Worm (Caenorhabditis elegans): ENCODE data around the gene gspd-1.

Gene gspd-1

ce11 chrIV:11337021-11337420, 19.8 kb downstream of the gspd-1 start, which contains the start of gene F54E12.2:
F54E12.2 (minus strand) TSS chrIV:11337184.
- TF ChIP-seq hnd-1 (tag; optimal IDR thresholded peaks at IDR 0.05) (no peak), B0310.2 (tag; optimal IDR thresholded peaks at IDR 0.05) (no peak), ceh-36 (tag; optimal IDR thresholded peaks at IDR 0.05) (no peak)

ce11 chrIV:11340735-11341443, 23.7 kb downstream of the gspd-1 start:
- no peak for TF ChIP-seq ceh-13 (GFP tag; optimal IDR thresholded peaks at IDR 0.05)
- 0 out of 2 replicates have a peak, but pooled peaks have one; percentile 18 for TF ChIP-seq sea-1 (GFP tag; conservative IDR thresholded peaks at IDR 0.05)
- no peak for TF ChIP-seq F13C5.2 (tag; optimal IDR thresholded peaks at IDR 0.05)

ce11 chrIV:11344288-11344687, 27.1 kb downstream of the gspd-1 start:
- no peak for TF ChIP-seq ama-1 (optimal IDR thresholded peaks at IDR 0.05)
- TF ChIP-seq tra-4 (tag; optimal IDR thresholded peaks at IDR 0.05), result no peak
- TF ChIP-seq B0310.2 (tag; optimal IDR thresholded peaks at IDR 0.05), result no peak
- no peak for TF ChIP-seq hmbx-1 (tag; optimal IDR thresholded peaks at IDR 0.05)
- no peak for TF ChIP-seq flt-1 (GFP tag; IDR thresholded peaks at IDR 0.05)
- TF ChIP-seq hmg-4 (GFP tag; optimal IDR thresholded peaks at IDR 0.05), result no peak
- no peak for TF ChIP-seq hnd-1 (tag; optimal IDR thresholded peaks at IDR 0.05)
- no peak for TF ChIP-seq ets-7 (tag; optimal IDR thresholded peaks at IDR 0.05)
- TF ChIP-seq tbx-37 (GFP tag; conservative IDR thresholded peaks at IDR 0.05), result no peak
- no peak for TF ChIP-seq sea-1 (GFP tag; conservative IDR thresholded peaks at IDR 0.05)
- TF ChIP-seq ceh-36 (tag; optimal IDR thresholded peaks at IDR 0.05), result no peak
- TF ChIP-seq ceh-13 (GFP tag; optimal IDR thresholded peaks at IDR 0.05), result no peak
- TF ChIP-seq pes-1 (GFP tag; IDR thresholded peaks at IDR 0.05), result no peak

- TF ChIP-seq hmbx-1 (tag; optimal IDR thresholded peaks at IDR 0.05) (no peak), sea-1 (GFP tag; conservative IDR thresholded peaks at IDR 0.05) (no peak), tra-4 (tag; optimal IDR thresholded peaks at IDR 0.05) (no peak)
Measured at ce11 chrIV:11347275-11347674, 30.1 kb downstream of the gspd-1 start.

- no peak for TF ChIP-seq hmg-4 (GFP tag; optimal IDR thresholded peaks at IDR 0.05)
- no peak for TF ChIP-seq ets-7 (tag; optimal IDR thresholded peaks at IDR 0.05)
- TF ChIP-seq tbx-11 (GFP tag; IDR thresholded peaks at IDR 0.05), result no peak
- TF ChIP-seq hmbx-1 (tag; optimal IDR thresholded peaks at IDR 0.05), result no peak
- no peak for TF ChIP-seq ama-1 (optimal IDR thresholded peaks at IDR 0.05)
- TF ChIP-seq aly-1 (tag; optimal IDR thresholded peaks at IDR 0.05), result no peak
- no peak for TF ChIP-seq pes-1 (GFP tag; IDR thresholded peaks at IDR 0.05)
- no peak for TF ChIP-seq F13C5.2 (tag; optimal IDR thresholded peaks at IDR 0.05)
- no peak for TF ChIP-seq tbx-37 (GFP tag; conservative IDR thresholded peaks at IDR 0.05)
- no peak for TF ChIP-seq B0310.2 (tag; optimal IDR thresholded peaks at IDR 0.05)
Measured at ce11 chrIV:11348822-11349221, 31.6 kb downstream of the gspd-1 start.

ce11 chrIV:11349747-11350146, 32.5 kb downstream of the gspd-1 start:
- TF ChIP-seq flt-1 (GFP tag; IDR thresholded peaks at IDR 0.05) (no peak), hmbx-1 (tag; optimal IDR thresholded peaks at IDR 0.05) (no peak), tbx-37 (GFP tag; conservative IDR thresholded peaks at IDR 0.05) (no peak), scrt-1 (GFP tag; IDR thresholded peaks at IDR 0.05) (no peak), B0310.2 (tag; optimal IDR thresholded peaks at IDR 0.05) (no peak), aly-1 (tag; optimal IDR thresholded peaks at IDR 0.05) (no peak), ceh-13 (GFP tag; optimal IDR thresholded peaks at IDR 0.05) (no peak), tra-4 (tag; optimal IDR thresholded peaks at IDR 0.05) (no peak), ceh-36 (tag; optimal IDR thresholded peaks at IDR 0.05) (no peak), sea-1 (GFP tag; conservative IDR thresholded peaks at IDR 0.05) (no peak)

ce11 chrIV:11350809-11351208, 33.6 kb downstream of the gspd-1 start:
- TF ChIP-seq sea-1 (GFP tag; conservative IDR thresholded peaks at IDR 0.05), result no peak
- TF ChIP-seq F13C5.2 (tag; optimal IDR thresholded peaks at IDR 0.05), result no peak
- TF ChIP-seq hmg-4 (GFP tag; optimal IDR thresholded peaks at IDR 0.05), result no peak
- no peak for TF ChIP-seq pes-1 (GFP tag; IDR thresholded peaks at IDR 0.05)
- no peak for TF ChIP-seq ets-7 (tag; optimal IDR thresholded peaks at IDR 0.05)
- no peak for TF ChIP-seq ama-1 (optimal IDR thresholded peaks at IDR 0.05)

- TF ChIP-seq flt-1 (GFP tag; IDR thresholded peaks at IDR 0.05), result no peak
- TF ChIP-seq ceh-36 (tag; optimal IDR thresholded peaks at IDR 0.05), result no peak
- no peak for TF ChIP-seq tra-4 (tag; optimal IDR thresholded peaks at IDR 0.05)
- no peak for TF ChIP-seq hnd-1 (tag; optimal IDR thresholded peaks at IDR 0.05)
Measured at ce11 chrIV:11351563-11351962, 34.3 kb downstream of the gspd-1 start.

- no peak for TF ChIP-seq pes-1 (GFP tag; IDR thresholded peaks at IDR 0.05)
- no peak for TF ChIP-seq B0310.2 (tag; optimal IDR thresholded peaks at IDR 0.05)
- TF ChIP-seq tra-4 (tag; optimal IDR thresholded peaks at IDR 0.05), result no peak
- TF ChIP-seq ets-7 (tag; optimal IDR thresholded peaks at IDR 0.05), result no peak
- TF ChIP-seq F13C5.2 (tag; optimal IDR thresholded peaks at IDR 0.05), result no peak
- TF ChIP-seq hmbx-1 (tag; optimal IDR thresholded peaks at IDR 0.05), result no peak
- no peak for TF ChIP-seq hmg-4 (GFP tag; optimal IDR thresholded peaks at IDR 0.05)
- no peak for TF ChIP-seq aly-1 (tag; optimal IDR thresholded peaks at IDR 0.05)
- TF ChIP-seq scrt-1 (GFP tag; IDR thresholded peaks at IDR 0.05), result no peak
- no peak for TF ChIP-seq tbx-11 (GFP tag; IDR thresholded peaks at IDR 0.05)
- TF ChIP-seq flt-1 (GFP tag; IDR thresholded peaks at IDR 0.05), result no peak
- TF ChIP-seq ceh-36 (tag; optimal IDR thresholded peaks at IDR 0.05), result no peak
- TF ChIP-seq ama-1 (optimal IDR thresholded peaks at IDR 0.05), result no peak
- no peak for TF ChIP-seq tbx-37 (GFP tag; conservative IDR thresholded peaks at IDR 0.05)
- no peak for TF ChIP-seq hnd-1 (tag; optimal IDR thresholded peaks at IDR 0.05)
Measured at ce11 chrIV:11352768-11353167, 35.5 kb downstream of the gspd-1 start.

All from whole organism, early embryonic.